Worm (Caenorhabditis elegans) whole organism, L4 larva: Measurements from ENCODE around the gene ipla-5.
A peak's percentile ranks its signal among the peaks of the same experiment; 100 is the strongest.

ENCODE experiments used
- aha-1 ChIP-seq: fragments of 150-350 bp; peaks from one replicate; lab custom pipeline; 2014; ENCODE audit warnings: missing biosample characterization, missing genetic modification characterization
- ceh-28 ChIP-seq: fragments of 150-350 bp; optimal IDR thresholded peaks from 2 replicates; lab custom pipeline; 2014; ENCODE audit warnings: missing biosample characterization, missing genetic modification reagents, missing genetic modification characterization
- ceh-32 ChIP-seq: sonication (generic microtip); optimal IDR thresholded peaks from 2 replicates; lab custom pipeline; 2016; ENCODE audit warnings: mild to moderate bottlenecking, missing genetic modification characterization, missing compliant biosample characterization; ENCODE audit not compliant: poor library complexity
- ctbp-1 ChIP-seq: fragments of 200-800 bp; sonication (Bioruptor generic); IDR thresholded peaks from 2 replicates; pipeline ENCODE4 v1.3.6; 2022; ENCODE audit warnings: missing genetic modification reagents, missing genetic modification characterization, missing compliant biosample characterization
- daf-8 ChIP-seq: fragments of 200-800 bp; sonication (Bioruptor generic); IDR thresholded peaks from 2 replicates; pipeline ENCODE4 v1.3.6; 2022; ENCODE audit warnings: missing genetic modification characterization, missing compliant biosample characterization
- egl-27 ChIP-seq: sonication (generic microtip); optimal IDR thresholded peaks from 3 replicates; lab custom pipeline; 2017; ENCODE audit warnings: missing biosample characterization, missing genetic modification reagents, missing genetic modification characterization
- fkh-10 ChIP-seq: fragments of 150-350 bp; optimal IDR thresholded peaks from 2 replicates; lab custom pipeline; 2014; ENCODE audit warnings: missing biosample characterization, missing genetic modification reagents, missing genetic modification characterization
- hlh-30 ChIP-seq: sonication (generic microtip); optimal IDR thresholded peaks from 2 replicates; lab custom pipeline; 2017; ENCODE audit warnings: antibody characterized with exemption, mild to moderate bottlenecking, missing genetic modification characterization, missing compliant biosample characterization; ENCODE audit not compliant: insufficient read depth
- mdt-29 ChIP-seq: fragments of 200-800 bp; sonication (Bioruptor generic); IDR thresholded peaks from 2 replicates; pipeline ENCODE4 v1.3.6; 2022; ENCODE audit warnings: missing genetic modification reagents, missing genetic modification characterization, missing compliant biosample characterization
- mep-1 ChIP-seq: fragments of 150-350 bp; sonication (generic microtip); optimal IDR thresholded peaks from 3 replicates; lab custom pipeline; 2014; ENCODE audit warnings: missing biosample characterization, missing genetic modification characterization
- nhr-11 ChIP-seq: fragments of 150-350 bp; optimal IDR thresholded peaks from 2 replicates; lab custom pipeline; 2014; ENCODE audit warnings: missing biosample characterization, missing genetic modification characterization
- nhr-28 ChIP-seq: fragments of 150-350 bp; optimal IDR thresholded peaks from 2 replicates; lab custom pipeline; 2014; ENCODE audit warnings: missing biosample characterization, missing genetic modification characterization
- nhr-6 ChIP-seq: fragments of 150-350 bp; optimal IDR thresholded peaks from 2 replicates; lab custom pipeline; 2014; ENCODE audit warnings: missing biosample characterization, missing genetic modification characterization
- rbr-2 ChIP-seq: sonication (generic microtip); optimal IDR thresholded peaks from 2 replicates; lab custom pipeline; 2016; ENCODE audit warnings: missing genotype, missing genetic modification characterization, missing compliant biosample characterization
- unc-62 ChIP-seq, 3 experiments: fragments of 150-350 bp in 1 of 3; sonication (generic microtip); optimal IDR thresholded peaks in 2 of 3; peaks in 1 of 3; 1 replicate in 1 of 3; 2 replicates in 2 of 3; lab custom pipeline; 2014 to 2017; ENCODE audit warnings: missing biosample characterization in 3 of 3, missing genetic modification characterization in 3 of 3, missing genetic modification reagents in 3 of 3, missing genotype in 1 of 3

ipla-5 gene

ce11 chrIV:8762471-8762870 lies 47.4 kb downstream of the ipla-5 start:
- TF ChIP-seq aha-1 (tag; lab: Kevin White, UChicago) = peak; percentile 32
- peak in 1 of 2 experiments; percentile 98 for TF ChIP-seq unc-62 (GFP tag; optimal IDR thresholded peaks at IDR 0.05 in 1 of 2; lab: Kevin White, UChicago)
- TF ChIP-seq unc-62 (tag; optimal IDR thresholded peaks at IDR 0.05; lab: Kevin White, UChicago) = no peak
- peak; percentile 61 for TF ChIP-seq ctbp-1 (GFP tag; lab: Robert Waterston, UW)
- peak; percentile 13 for TF ChIP-seq nhr-6 (tag; lab: Kevin White, UChicago)
- no peak for TF ChIP-seq daf-8
- TF ChIP-seq mdt-29 (GFP tag; lab: Robert Waterston, UW) = no peak
- TF ChIP-seq fkh-10 (GFP tag; lab: Kevin White, UChicago) = peak; percentile 94
- TF ChIP-seq ceh-32 (tag; lab: Kevin White, UChicago) = no peak
- TF ChIP-seq hlh-30 (tag; lab: Kevin White, UChicago) = peak; percentile 30
- TF ChIP-seq rbr-2 (tag; lab: Kevin White, UChicago) = peak; percentile 62
- TF ChIP-seq mep-1 (tag; lab: Kevin White, UChicago) = peak; percentile 61
- peak; percentile 16 for TF ChIP-seq ceh-28 (tag; lab: Kevin White, UChicago)

DNA sequence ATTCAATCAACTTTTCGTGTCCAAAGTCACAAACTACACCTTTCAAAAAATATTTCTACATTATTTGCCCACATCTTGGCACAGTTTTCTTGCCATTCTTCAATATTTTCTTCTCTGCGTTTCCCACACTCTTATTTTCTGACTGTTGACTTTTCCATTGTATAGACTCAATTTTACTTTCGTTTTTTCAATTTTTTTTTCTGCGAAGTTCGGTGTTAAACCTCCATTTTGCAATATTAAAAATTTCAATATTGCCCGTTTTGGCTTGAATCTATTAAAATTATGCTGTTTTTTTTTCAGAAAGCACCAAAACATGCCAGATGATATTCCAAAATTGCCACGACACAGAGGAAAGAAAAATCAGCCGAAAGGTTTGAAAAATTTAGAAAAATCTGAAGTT lies 49.5 kb downstream of the ipla-5 start, which contains the start of gene cdc-50.B:
TSS of gene cdc-50.B (plus strand) at position 301 of the 400 bp plus-strand sequence.
- no peak for TF ChIP-seq nhr-11 (tag; lab: Kevin White, UChicago)
- no peak for TF ChIP-seq egl-27 (tag; lab: Kevin White, UChicago)
- peak; percentile 27 for TF ChIP-seq nhr-28 (tag; lab: Kevin White, UChicago)
- TF ChIP-seq unc-62 (GFP tag; optimal IDR thresholded peaks at IDR 0.05 in 1 of 2; lab: Kevin White, UChicago) = no peak
- no peak for TF ChIP-seq unc-62 (tag; optimal IDR thresholded peaks at IDR 0.05; lab: Kevin White, UChicago)
- TF ChIP-seq, all 104 proteins: peak for 1
